Fruit fly (Drosophila melanogaster) whole organism, embryonic: ENCODE data around the gene Idh3g.

Experiments
- Bdp1 ChIP-seq: fragments of 200-800 bp; sonication (Bioruptor generic); optimal IDR thresholded peaks from 3 replicates; lab custom pipeline; 2016; ENCODE audit warnings: missing biosample characterization, missing genetic modification characterization
- C15 ChIP-seq: fragments of 200-800 bp; sonication (Bioruptor generic); IDR thresholded peaks from 3 replicates; pipeline ENCODE4 v1.3.6; 2022; ENCODE audit warnings: missing biosample characterization, missing genetic modification characterization
- CG11398 ChIP-seq: fragments of 200-800 bp; sonication (Bioruptor generic); optimal IDR thresholded peaks from 2 replicates; lab custom pipeline; 2016; ENCODE audit warnings: missing biosample characterization, missing genetic modification characterization
- CG12769 ChIP-seq: fragments of 200-800 bp; sonication (Bioruptor generic); optimal IDR thresholded peaks from 2 replicates; lab custom pipeline; 2019; ENCODE audit warnings: missing biosample characterization, mild to moderate bottlenecking, missing genetic modification characterization, moderate library complexity
- CG1647 ChIP-seq: fragments of 200-800 bp; sonication (Bioruptor generic); optimal IDR thresholded peaks from 3 replicates; lab custom pipeline; 2016; ENCODE audit warnings: missing biosample characterization, missing genetic modification characterization
- CG17359 ChIP-seq: fragments of 200-800 bp; sonication (Bioruptor generic); optimal IDR thresholded peaks from 3 replicates; lab custom pipeline; 2018; ENCODE audit warnings: missing biosample characterization, mild to moderate bottlenecking, missing genetic modification characterization, moderate library complexity
- CG17361 ChIP-seq: fragments of 200-800 bp; sonication (Bioruptor generic); IDR thresholded peaks from 3 replicates; pipeline ENCODE4 v1.3.6; 2022; ENCODE audit warnings: missing biosample characterization, missing genetic modification characterization
- CG1792 ChIP-seq: fragments of 200-800 bp; sonication (Bioruptor generic); optimal IDR thresholded peaks from 2 replicates; lab custom pipeline; 2016; ENCODE audit warnings: missing biosample characterization, missing genetic modification characterization
- CG2202 ChIP-seq: fragments of 200-800 bp; sonication (Bioruptor generic); optimal IDR thresholded peaks from 2 replicates; lab custom pipeline; 2018; ENCODE audit warnings: missing biosample characterization, mild to moderate bottlenecking, missing genetic modification characterization
- CG30020 ChIP-seq: fragments of 200-800 bp; optimal IDR thresholded peaks from 2 replicates; lab custom pipeline; 2019; ENCODE audit warnings: missing biosample characterization, mild to moderate bottlenecking, missing genetic modification characterization, moderate library complexity
- CG30403 ChIP-seq: fragments of 200-800 bp; sonication (Bioruptor generic); optimal IDR thresholded peaks from 3 replicates; lab custom pipeline; 2016; ENCODE audit warnings: missing biosample characterization, missing genetic modification characterization
- CG31224 ChIP-seq: fragments of 200-800 bp; sonication (Bioruptor generic); IDR thresholded peaks from 2 replicates; pipeline ENCODE4 v1.3.6; 2022; ENCODE audit warnings: missing biosample characterization, missing genetic modification characterization
- CG33213 ChIP-seq: fragments of 200-800 bp; sonication (Bioruptor generic); optimal IDR thresholded peaks from 3 replicates; lab custom pipeline; 2016; ENCODE audit warnings: missing biosample characterization, missing genetic modification characterization
- CG7372 ChIP-seq: fragments of 200-800 bp; sonication (Bioruptor generic); IDR thresholded peaks from 2 replicates; pipeline ENCODE4 v1.3.6; 2022; ENCODE audit warnings: missing biosample characterization, missing genetic modification characterization
- CG7839 ChIP-seq: fragments of 200-800 bp; sonication (Bioruptor generic); optimal IDR thresholded peaks from 3 replicates; lab custom pipeline; 2018; ENCODE audit warnings: missing biosample characterization, mild to moderate bottlenecking, missing genetic modification characterization, moderate library complexity
- CG9609 ChIP-seq: fragments of 200-800 bp; sonication (Bioruptor generic); optimal IDR thresholded peaks from 3 replicates; lab custom pipeline; 2016; ENCODE audit warnings: missing biosample characterization, missing genetic modification characterization
- CG9876 ChIP-seq: fragments of 200-800 bp; sonication (Bioruptor generic); optimal IDR thresholded peaks from 2 replicates; lab custom pipeline; 2016; ENCODE audit warnings: missing biosample characterization, missing genetic modification characterization
- CTCF ChIP-seq: fragments of 200-800 bp; sonication (Bioruptor generic); optimal IDR thresholded peaks from 2 replicates; lab custom pipeline; 2017; ENCODE audit warnings: missing biosample characterization, mild to moderate bottlenecking, missing genetic modification characterization, moderate library complexity
- D ChIP-seq, 2 experiments: fragments of 200-800 bp in 1 of 2; fragments of >200 bp in 1 of 2; sonication (Bioruptor generic) in 1 of 2; optimal IDR thresholded peaks; 2 replicates in 1 of 2; 3 replicates in 1 of 2; lab custom pipeline; 2017; ENCODE audit warnings: mild to moderate bottlenecking in 1 of 2, missing biosample characterization in 1 of 2, missing genetic modification characterization in 1 of 2, missing genetic modification reagents in 1 of 2
- Fer1 ChIP-seq: fragments of 200-800 bp; sonication (Bioruptor generic); optimal IDR thresholded peaks from 2 replicates; lab custom pipeline; 2017; ENCODE audit warnings: missing biosample characterization, mild to moderate bottlenecking, missing genetic modification characterization
- HLHmδ ChIP-seq: fragments of 200-800 bp; sonication (Bioruptor generic); optimal IDR thresholded peaks from 2 replicates; lab custom pipeline; 2018; ENCODE audit warnings: missing biosample characterization, mild to moderate bottlenecking, missing genetic modification characterization, moderate library complexity
- Hand ChIP-seq: fragments of 200-800 bp; sonication (Bioruptor generic); optimal IDR thresholded peaks from 2 replicates; lab custom pipeline; 2017; ENCODE audit warnings: mild to moderate bottlenecking, missing biosample characterization, missing genetic modification reagents, missing genetic modification characterization
- Mad ChIP-seq: fragments of 200-800 bp; sonication (Bioruptor generic); optimal IDR thresholded peaks from 2 replicates; lab custom pipeline; 2016; ENCODE audit warnings: missing biosample characterization, missing genetic modification characterization
- Med ChIP-seq: fragments of 200-800 bp; sonication (Bioruptor generic); peaks from one replicate; lab custom pipeline; 2016; ENCODE audit warnings: missing biosample characterization, missing genetic modification characterization, mild to moderate bottlenecking, inconsistent platforms, moderate library complexity
- Trl ChIP-seq, 3 experiments: fragments of >200 bp in 2 of 3; fragments of 200-800 bp in 1 of 3; sonication (Bioruptor generic) in 1 of 3; optimal IDR thresholded peaks; 2 replicates in 1 of 3; 3 replicates in 2 of 3; lab custom pipeline; 2016 to 2017; ENCODE audit warnings: missing biosample characterization in 1 of 3, missing genetic modification characterization in 1 of 3
- ab ChIP-seq: fragments of 200-800 bp; sonication (Bioruptor generic); optimal IDR thresholded peaks from 2 replicates; lab custom pipeline; 2016; ENCODE audit warnings: missing biosample characterization, missing genetic modification characterization
- amos ChIP-seq: fragments of 200-800 bp; sonication (Bioruptor generic); IDR thresholded peaks from 2 replicates; pipeline ENCODE4 v1.3.6; 2022; ENCODE audit warnings: missing biosample characterization, missing genetic modification characterization; ENCODE audit not compliant: partially characterized antibody
- bbx ChIP-seq: fragments of 200-800 bp; sonication (Bioruptor generic); IDR thresholded peaks from 2 replicates; pipeline ENCODE4 v1.3.6; 2022; ENCODE audit warnings: missing biosample characterization, missing genetic modification characterization; ENCODE audit not compliant: partially characterized antibody
- bcd ChIP-seq: fragments of 200-800 bp; sonication (Bioruptor generic); optimal IDR thresholded peaks from 2 replicates; lab custom pipeline; 2017; ENCODE audit warnings: missing biosample characterization, mild to moderate bottlenecking, missing genetic modification characterization
- cg ChIP-seq: fragments of 200-800 bp; sonication (Bioruptor generic); optimal IDR thresholded peaks from 3 replicates; lab custom pipeline; 2019; ENCODE audit warnings: missing biosample characterization, mild to moderate bottlenecking, missing genetic modification characterization, moderate library complexity
- crp ChIP-seq, 2 experiments: fragments of 200-800 bp; sonication (Bioruptor generic); optimal IDR thresholded peaks; 2 replicates in 1 of 2; 3 replicates in 1 of 2; lab custom pipeline; 2017; ENCODE audit warnings: missing biosample characterization in 2 of 2, missing genetic modification characterization in 2 of 2, mild to moderate bottlenecking in 1 of 2, moderate library complexity in 1 of 2
- fru ChIP-seq: fragments of >200 bp; optimal IDR thresholded peaks from 2 replicates; lab custom pipeline; 2017
- gsb-n ChIP-seq: fragments of 200-800 bp; sonication (Bioruptor generic); optimal IDR thresholded peaks from 3 replicates; lab custom pipeline; 2018; ENCODE audit warnings: missing biosample characterization, mild to moderate bottlenecking, missing genetic modification characterization
- her ChIP-seq: fragments of 200-800 bp; sonication (Bioruptor generic); optimal IDR thresholded peaks from 2 replicates; lab custom pipeline; 2016; ENCODE audit warnings: missing biosample characterization, missing genetic modification characterization
- hth ChIP-seq: fragments of >200 bp; optimal IDR thresholded peaks from 2 replicates; lab custom pipeline; 2017; ENCODE audit warnings: inconsistent platforms
- ind ChIP-seq: fragments of 200-800 bp; sonication (Bioruptor generic); optimal IDR thresholded peaks from 3 replicates; lab custom pipeline; 2016; ENCODE audit warnings: missing biosample characterization, missing genetic modification characterization
- inv ChIP-seq: fragments of 200-800 bp; sonication (Bioruptor generic); IDR thresholded peaks from 2 replicates; pipeline ENCODE4 v1.3.6; 2022; ENCODE audit warnings: missing biosample characterization, missing genetic modification characterization; ENCODE audit not compliant: partially characterized antibody
- jumu ChIP-seq: fragments of 200-800 bp; sonication (Bioruptor generic); optimal IDR thresholded peaks from 3 replicates; lab custom pipeline; 2016; ENCODE audit warnings: missing biosample characterization, missing genetic modification characterization
- knrl ChIP-seq: fragments of 200-800 bp; sonication (Bioruptor generic); IDR thresholded peaks from 3 replicates; pipeline ENCODE4 v1.3.6; 2022; ENCODE audit warnings: missing biosample characterization, missing genetic modification characterization; ENCODE audit not compliant: partially characterized antibody
- lbe ChIP-seq: fragments of 200-800 bp; sonication (Bioruptor generic); optimal IDR thresholded peaks from 2 replicates; lab custom pipeline; 2016; ENCODE audit warnings: missing biosample characterization, mild to moderate bottlenecking, missing genetic modification characterization
- lilli ChIP-seq: fragments of 200-800 bp; sonication (Bioruptor generic); optimal IDR thresholded peaks from 3 replicates; lab custom pipeline; 2016; ENCODE audit warnings: missing biosample characterization, missing genetic modification characterization
- nerfin-2 ChIP-seq: fragments of 200-800 bp; sonication (Bioruptor generic); IDR thresholded peaks from 2 replicates; pipeline ENCODE4 v1.3.6; 2022; ENCODE audit warnings: missing biosample characterization, missing genetic modification characterization; ENCODE audit not compliant: partially characterized antibody
- peb ChIP-seq: fragments of 200-800 bp; sonication (Bioruptor generic); IDR thresholded peaks from 2 replicates; pipeline ENCODE4 v1.3.6; 2022; ENCODE audit warnings: missing biosample characterization, missing genetic modification characterization
- phol ChIP-seq: fragments of 200-800 bp; sonication (Bioruptor generic); optimal IDR thresholded peaks from 3 replicates; lab custom pipeline; 2018; ENCODE audit warnings: missing biosample characterization, mild to moderate bottlenecking, missing genetic modification characterization, moderate library complexity
- salm ChIP-seq: fragments of 200-800 bp; sonication (Bioruptor generic); optimal IDR thresholded peaks from 2 replicates; lab custom pipeline; 2018; ENCODE audit warnings: missing biosample characterization, mild to moderate bottlenecking, missing genetic modification characterization
- sqz ChIP-seq: fragments of 200-800 bp; sonication (Bioruptor generic); optimal IDR thresholded peaks from 3 replicates; lab custom pipeline; 2018; ENCODE audit warnings: missing biosample characterization, mild to moderate bottlenecking, missing genetic modification characterization
- stc ChIP-seq: fragments of 200-800 bp; sonication (Bioruptor generic); IDR thresholded peaks from 2 replicates; pipeline ENCODE4 v1.3.6; 2022; ENCODE audit warnings: missing biosample characterization, missing genetic modification characterization
- tna ChIP-seq: fragments of 200-800 bp; sonication (Bioruptor generic); IDR thresholded peaks from 2 replicates; pipeline ENCODE4 v1.3.6; 2022; ENCODE audit warnings: missing biosample characterization, missing genetic modification characterization; ENCODE audit not compliant: partially characterized antibody
- unc-4 ChIP-seq: fragments of 200-800 bp; sonication (Bioruptor generic); IDR thresholded peaks from 2 replicates; pipeline ENCODE4 v1.3.6; 2022; ENCODE audit warnings: missing biosample characterization, missing genetic modification characterization; ENCODE audit not compliant: partially characterized antibody

Gene Idh3g

dm6 chr3R:25637294-25638174 is 43.1 kb upstream of the Idh3g start, which contains the start of gene jigr1 (continued):
- TF ChIP-seq D (optimal IDR thresholded peaks at IDR 0.05; lab: Kevin White, UChicago) (no peak), D (GFP tag; optimal IDR thresholded peaks at IDR 0.05; lab: Kevin White, UChicago) (peak; percentile 48), gsb-n (tag; lab: Kevin White, UChicago) (peak; percentile 33), stc (GFP tag; lab: Robert Waterston, UW) (no peak), lbe (peak; percentile 51), fru (no peak), CG2202 (tag; lab: Kevin White, UChicago) (peak; percentile 32), CG11398 (no peak), HLHmδ (GFP tag; lab: Kevin White, UChicago) (no peak), Bdp1 (GFP tag; lab: Kevin White, UChicago) (no peak), bcd (GFP tag; lab: Kevin White, UChicago) (no peak), Trl (optimal IDR thresholded peaks at IDR 0.05; lab: Kevin White, UChicago) (peak in 1 of 2 experiments; percentile 10), Trl (GFP tag; optimal IDR thresholded peaks at IDR 0.05; lab: Kevin White, UChicago) (no peak), tna (GFP tag; lab: Robert Waterston, UW) (no peak), ab (no peak), sqz (GFP tag; lab: Kevin White, UChicago) (no peak), her (GFP tag; lab: Kevin White, UChicago) (no peak), CG1647 (no peak), CG9609 (no peak), hth (no peak), peb (GFP tag; lab: Robert Waterston, UW) (no peak), cg (GFP tag; lab: Kevin White, UChicago) (no peak), bbx (GFP tag; lab: Robert Waterston, UW) (no peak), lilli (GFP tag; lab: Kevin White, UChicago) (peak; percentile 28), CTCF (no peak), Med (GFP tag; lab: Kevin White, UChicago) (peak; percentile 69), jumu (GFP tag; lab: Kevin White, UChicago) (no peak), CG30020 (tag; lab: Kevin White, UChicago) (no peak), CG31224 (GFP tag; lab: Robert Waterston, UW) (no peak), CG7372 (GFP tag; lab: Robert Waterston, UW) (no peak), phol (tag; lab: Kevin White, UChicago) (peak; percentile 57), Fer1 (GFP tag; lab: Kevin White, UChicago) (no peak), C15 (GFP tag; lab: Robert Waterston, UW) (no peak), inv (GFP tag; lab: Robert Waterston, UW) (no peak), ind (GFP tag; lab: Kevin White, UChicago) (no peak), amos (GFP tag; lab: Robert Waterston, UW) (no peak), Hand (GFP tag; lab: Kevin White, UChicago) (no peak), CG17359 (tag; lab: Kevin White, UChicago) (no peak), knrl (no peak), CG17361 (GFP tag; lab: Robert Waterston, UW) (peak; percentile 67; the same call in 2 of the 3 replicates), CG9876 (GFP tag; lab: Kevin White, UChicago) (no peak), CG33213 (GFP tag; lab: Kevin White, UChicago) (no peak), salm (tag; lab: Kevin White, UChicago) (no peak), Mad (GFP tag; lab: Kevin White, UChicago) (no peak), CG1792 (GFP tag; lab: Kevin White, UChicago) (no peak), unc-4 (no peak), CG30403 (GFP tag; lab: Kevin White, UChicago) (peak; percentile 24), crp (GFP tag; optimal IDR thresholded peaks at IDR 0.05; lab: Kevin White, UChicago) (no peak), CG7839 (tag; lab: Kevin White, UChicago) (peak; percentile 52), CG12769 (tag; lab: Kevin White, UChicago) (no peak), nerfin-2 (GFP tag; lab: Robert Waterston, UW) (no peak)
